Worm (Caenorhabditis elegans): ENCODE data around the gene F57B9.3.

ce11 chrIII:6895677-6896076, 43.9 kb upstream of the F57B9.3 start:
- TF ChIP-seq skn-1 (tag; optimal IDR thresholded peaks at IDR 0.05) = no peak
- TF ChIP-seq nhr-237 (tag; optimal IDR thresholded peaks at IDR 0.05) = no peak
- TF ChIP-seq ztf-7 (tag; optimal IDR thresholded peaks at IDR 0.05) = no peak
- TF ChIP-seq R02D3.7 (tag; optimal IDR thresholded peaks at IDR 0.05) = no peak
- no peak for TF ChIP-seq zag-1 (tag; optimal IDR thresholded peaks at IDR 0.05)
- no peak for TF ChIP-seq unc-39 (tag; optimal IDR thresholded peaks at IDR 0.05)
- no peak for TF ChIP-seq aly-2 (tag; optimal IDR thresholded peaks at IDR 0.05)
- no peak for TF ChIP-seq snpc-4 (tag; optimal IDR thresholded peaks at IDR 0.05)
- TF ChIP-seq F26F4.8 (GFP tag; conservative IDR thresholded peaks at IDR 0.05) = no peak
